Worm (Caenorhabditis elegans) whole organism, mixed stage, embryonic: ENCODE results near the gene T01G5.7.

Source experiments
- mep-1 ChIP-seq: fragments of 150-350 bp; optimal IDR thresholded peaks from 2 replicates; lab custom pipeline; 2017; ENCODE audit warnings: missing biosample characterization, missing genetic modification reagents, missing genetic modification characterization, inconsistent platforms
- nhr-12 ChIP-seq: fragments of 150-350 bp; optimal IDR thresholded peaks from 2 replicates; lab custom pipeline; 2014; ENCODE audit warnings: missing biosample characterization, missing genetic modification characterization
- ztf-11 ChIP-seq: fragments of 150-350 bp; optimal IDR thresholded peaks from 2 replicates; lab custom pipeline; 2014; ENCODE audit warnings: missing biosample characterization, missing genetic modification characterization

ce11 chrV:15143285-15143684 lies 31.5 kb downstream of the T01G5.7 start, which contains the start of gene K08F9.1:
- TF ChIP-seq ztf-11 (tag; lab: Kevin White, UChicago) = no peak
- no peak for TF ChIP-seq mep-1
- TF ChIP-seq nhr-12 (tag; lab: Kevin White, UChicago) = no peak
